Fruit fly (Drosophila melanogaster): ENCODE data around the gene bnl.

dm6 chr3R:19812472-19812871, 24.1 kb downstream of the bnl start:
- TF ChIP-seq Crg-1 (GFP tag; optimal IDR thresholded peaks at IDR 0.05), result no peak
- TF ChIP-seq bab1 (GFP tag; optimal IDR thresholded peaks at IDR 0.05), result no peak
- no peak for TF ChIP-seq Hr96 (GFP tag; optimal IDR thresholded peaks at IDR 0.05)
- TF ChIP-seq cic (GFP tag; optimal IDR thresholded peaks at IDR 0.05), result no peak
- no peak for TF ChIP-seq CG11617 (GFP tag; optimal IDR thresholded peaks at IDR 0.05)
- no peak for TF ChIP-seq Mnt (GFP tag; optimal IDR thresholded peaks at IDR 0.05)
- TF ChIP-seq CG5204 (GFP tag; optimal IDR thresholded peaks at IDR 0.05), result no peak
- TF ChIP-seq CG14711 (tag; optimal IDR thresholded peaks at IDR 0.05), result no peak
- no peak for TF ChIP-seq Clk (GFP tag; optimal IDR thresholded peaks at IDR 0.05)

All from whole organism, adult.